Worm (Caenorhabditis elegans) whole organism, L2 larva: Measurements from ENCODE around the gene cdh-8.

Source experiments
- lsy-2 ChIP-seq, 2 experiments: fragments of 150-350 bp in 1 of 2; sonication (generic microtip) in 1 of 2; optimal IDR thresholded peaks; 2 replicates each; lab custom pipeline; 2014 to 2017; ENCODE audit warnings: missing biosample characterization in 2 of 2, missing genetic modification characterization in 2 of 2
- mbf-1 ChIP-seq: sonication (generic microtip); optimal IDR thresholded peaks from 2 replicates; lab custom pipeline; 2017; ENCODE audit warnings: missing biosample characterization, missing genetic modification characterization
- nhr-237 ChIP-seq: fragments of 150-350 bp; optimal IDR thresholded peaks from 2 replicates; lab custom pipeline; 2014; ENCODE audit warnings: missing biosample characterization, missing genetic modification characterization
- skn-1 ChIP-seq: sonication (generic microtip); optimal IDR thresholded peaks from 2 replicates; lab custom pipeline; 2017; ENCODE audit warnings: missing biosample characterization, missing genetic modification characterization
- snpc-4 ChIP-seq: fragments of 150-350 bp; optimal IDR thresholded peaks from 2 replicates; lab custom pipeline; 2014; ENCODE audit warnings: missing biosample characterization, missing genetic modification characterization
- unc-39 ChIP-seq: fragments of 150-350 bp; optimal IDR thresholded peaks from 2 replicates; lab custom pipeline; 2014; ENCODE audit warnings: missing biosample characterization, missing genetic modification characterization

DNA sequence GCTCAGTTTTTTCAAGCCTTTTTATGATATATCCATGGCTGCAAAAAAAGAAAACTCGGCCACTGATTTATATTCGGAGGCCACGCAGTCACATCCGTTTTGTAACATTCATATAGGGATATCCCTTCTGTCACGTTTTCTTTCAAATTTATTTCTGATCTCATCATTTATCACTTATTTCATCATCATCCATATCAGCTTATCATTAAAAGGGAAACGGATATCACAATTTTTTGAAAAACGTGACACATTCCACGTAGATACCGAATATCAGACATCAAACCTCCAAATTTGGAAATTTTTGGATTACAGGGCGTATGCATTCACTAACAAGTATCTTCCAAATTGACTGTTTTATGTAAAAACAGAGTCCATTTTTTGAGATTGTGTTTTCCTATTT is 36.9 kb upstream of the cdh-8 start:
- no peak for TF ChIP-seq nhr-237 (tag; lab: Kevin White, UChicago)
- TF ChIP-seq skn-1 (tag; lab: Kevin White, UChicago), result no peak
- no peak for TF ChIP-seq snpc-4 (tag; lab: Kevin White, UChicago)
- TF ChIP-seq unc-39 (tag; lab: Kevin White, UChicago), result no peak
- TF ChIP-seq mbf-1 (tag; lab: Kevin White, UChicago), result no peak
- no peak for TF ChIP-seq lsy-2 (tag; optimal IDR thresholded peaks at IDR 0.05; lab: Kevin White, UChicago)
